Worm (Caenorhabditis elegans): ENCODE data around the gene K10D2.5.

- TF ChIP-seq mel-28 (tag; optimal IDR thresholded peaks at IDR 0.05; ENCODE audit: borderline replicate concordance) (no peak), C06A6.2 (GFP tag; conservative IDR thresholded peaks at IDR 0.05) (no peak), unc-62 (GFP tag; optimal IDR thresholded peaks at IDR 0.05) (no peak), snpc-3.4 (tag; optimal IDR thresholded peaks at IDR 0.05) (no peak), aptf-3 (GFP tag; IDR thresholded peaks at IDR 0.05) (no peak), rcor-1 (GFP tag; IDR thresholded peaks at IDR 0.05) (no peak), C17E4.6 (GFP tag; IDR thresholded peaks at IDR 0.05) (0 out of 2 replicates have a peak, but pooled peaks have one; percentile 10)
Measured at ce11 chrIII:5146749-5147148, 25.8 kb upstream of the K10D2.5 start.

All from whole organism, young adult.